Worm (Caenorhabditis elegans): Measurements from ENCODE around the gene Y77E11A.7.

DNA sequence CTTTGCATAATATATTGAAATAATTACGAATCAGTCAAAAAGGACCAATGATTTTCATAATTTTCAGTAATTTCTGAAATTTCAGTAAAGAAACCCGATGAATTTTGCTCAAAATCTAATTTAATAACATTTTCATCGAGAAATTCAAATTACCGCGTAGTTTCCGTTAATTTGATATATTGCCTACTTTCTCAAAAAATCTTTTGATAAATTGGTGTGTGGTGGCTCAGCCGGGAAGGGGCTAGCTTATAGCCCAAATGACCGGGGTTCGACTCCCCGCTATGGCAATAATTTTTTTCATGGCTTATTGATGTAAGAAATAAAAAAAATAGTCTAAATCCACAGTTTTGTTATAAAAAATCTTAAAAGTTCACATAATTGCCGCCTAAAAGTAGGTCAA lies 12.6 kb downstream of the Y77E11A.7 start:
- TF ChIP-seq ama-1 (optimal IDR thresholded peaks at IDR 0.05) (no peak), B0310.2 (tag; optimal IDR thresholded peaks at IDR 0.05) (no peak)

All from whole organism, early embryonic.